Worm (Caenorhabditis elegans): ENCODE results near the gene acr-24.

DNA sequence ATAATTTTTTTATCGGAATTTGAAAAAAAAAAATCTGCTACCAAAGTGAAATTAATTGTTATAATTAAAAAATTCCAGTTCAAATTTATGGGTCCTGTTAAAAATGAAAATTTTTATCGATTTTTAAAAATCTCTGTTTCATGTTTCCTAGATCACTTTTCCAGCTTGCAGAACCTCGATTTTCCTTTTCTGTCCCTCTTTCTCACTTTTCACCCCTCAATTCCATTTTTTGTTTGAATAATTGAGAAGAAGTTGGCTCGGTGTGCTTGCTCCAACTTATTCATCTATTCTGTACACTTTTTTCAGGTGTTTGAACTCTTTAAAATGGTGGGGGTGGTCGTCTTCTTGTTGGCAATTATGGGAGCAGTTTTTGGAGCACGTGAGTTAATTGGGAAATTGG, at the start of gene acr-24:
- no peak for TF ChIP-seq R02D3.7 (tag; optimal IDR thresholded peaks at IDR 0.05)
- no peak for TF ChIP-seq lin-39 (tag; optimal IDR thresholded peaks at IDR 0.05)
- TF ChIP-seq tra-1 (GFP tag; IDR thresholded peaks at IDR 0.05): no peak
- TF ChIP-seq zip-2 (tag; optimal IDR thresholded peaks at IDR 0.05): no peak
- TF ChIP-seq lsy-2 (tag; optimal IDR thresholded peaks at IDR 0.05): no peak
- TF ChIP-seq ctbp-1 (GFP tag; IDR thresholded peaks at IDR 0.05): no peak
- no peak for TF ChIP-seq rbr-2 (tag; optimal IDR thresholded peaks at IDR 0.05)
- TF ChIP-seq ceh-28 (tag; optimal IDR thresholded peaks at IDR 0.05): no peak
- TF ChIP-seq nhr-11 (tag; optimal IDR thresholded peaks at IDR 0.05): no peak
- no peak for TF ChIP-seq ceh-82 (tag; optimal IDR thresholded peaks at IDR 0.05)

Data from whole organism, L4 larva.